Worm (Caenorhabditis elegans): Measurements from ENCODE around the gene plk-1.
A peak's percentile ranks its signal among the peaks of the same experiment; 100 is the strongest.

Gene plk-1

ce11 chrIII:8117155-8117554 lies 16.0 kb downstream of the plk-1 start:
- TF ChIP-seq mab-5 (tag; optimal IDR thresholded peaks at IDR 0.05) (no peak), ces-1 (GFP tag; optimal IDR thresholded peaks at IDR 0.05) (no peak), blmp-1 (tag; optimal IDR thresholded peaks at IDR 0.05) (no peak), elt-3 (tag; optimal IDR thresholded peaks at IDR 0.05) (no peak), ceh-83 (GFP tag; optimal IDR thresholded peaks at IDR 0.05) (no peak), drap-1 (GFP tag; optimal IDR thresholded peaks at IDR 0.05) (no peak), flh-1 (GFP tag; optimal IDR thresholded peaks at IDR 0.05) (no peak), nhr-237 (tag; optimal IDR thresholded peaks at IDR 0.05) (no peak), unc-62 (GFP tag; optimal IDR thresholded peaks at IDR 0.05) (no peak), ceh-43 (GFP tag; optimal IDR thresholded peaks at IDR 0.05) (no peak)

- TF ChIP-seq sem-2 (GFP tag; optimal IDR thresholded peaks at IDR 0.05), result no peak
- no peak for TF ChIP-seq unc-120 (tag; optimal IDR thresholded peaks at IDR 0.05; ENCODE audit: poor library complexity, severe bottlenecking)
- no peak for TF ChIP-seq ham-2 (GFP tag; optimal IDR thresholded peaks at IDR 0.05)
- TF ChIP-seq mls-2 (tag; optimal IDR thresholded peaks at IDR 0.05), result no peak
- TF ChIP-seq ceh-39 (tag; optimal IDR thresholded peaks at IDR 0.05), result no peak
- no peak for TF ChIP-seq nhr-12 (tag; optimal IDR thresholded peaks at IDR 0.05)
- no peak for TF ChIP-seq hlh-1 (tag; optimal IDR thresholded peaks at IDR 0.05)
- no peak for TF ChIP-seq nhr-237 (tag; optimal IDR thresholded peaks at IDR 0.05)
- TF ChIP-seq zip-8 (tag; optimal IDR thresholded peaks at IDR 0.05), result no peak
- no peak for TF ChIP-seq tbx-8 (GFP tag; optimal IDR thresholded peaks at IDR 0.05)
- TF ChIP-seq bed-3 (GFP tag; optimal IDR thresholded peaks at IDR 0.05), result no peak
- no peak for TF ChIP-seq nhr-28 (tag; optimal IDR thresholded peaks at IDR 0.05)
- no peak for TF ChIP-seq ceh-43 (GFP tag; optimal IDR thresholded peaks at IDR 0.05)
- TF ChIP-seq mab-5 (tag; optimal IDR thresholded peaks at IDR 0.05), result no peak
Measured at ce11 chrIII:8121132-8121531, 20.0 kb downstream of the plk-1 start, which contains the start of gene gei-8. TSS of gene gei-8 (minus strand) at chrIII:8121232.

ce11 chrIII:8121923-8122322 lies 20.8 kb downstream of the plk-1 start:
- TF ChIP-seq nhr-12 (tag; optimal IDR thresholded peaks at IDR 0.05), result no peak
- no peak for TF ChIP-seq ceh-43 (GFP tag; optimal IDR thresholded peaks at IDR 0.05)
- no peak for TF ChIP-seq snpc-4 (tag; optimal IDR thresholded peaks at IDR 0.05)
- TF ChIP-seq nhr-28 (tag; optimal IDR thresholded peaks at IDR 0.05), result no peak
- TF ChIP-seq hlh-1 (tag; optimal IDR thresholded peaks at IDR 0.05), result no peak
- no peak for TF ChIP-seq blmp-1 (tag; optimal IDR thresholded peaks at IDR 0.05)
- TF ChIP-seq nhr-2 (tag; optimal IDR thresholded peaks at IDR 0.05), result no peak
- no peak for TF ChIP-seq mls-2 (tag; optimal IDR thresholded peaks at IDR 0.05)
- no peak for TF ChIP-seq ham-2 (GFP tag; optimal IDR thresholded peaks at IDR 0.05)
- no peak for TF ChIP-seq drap-1 (GFP tag; optimal IDR thresholded peaks at IDR 0.05)
- TF ChIP-seq elt-1 (tag; optimal IDR thresholded peaks at IDR 0.05; ENCODE audit: borderline replicate concordance, insufficient read depth), result no peak
- TF ChIP-seq cnd-1 (tag; optimal IDR thresholded peaks at IDR 0.05), result no peak
- TF ChIP-seq zip-8 (tag; optimal IDR thresholded peaks at IDR 0.05), result no peak
- no peak for TF ChIP-seq M03D4.4 (tag; optimal IDR thresholded peaks at IDR 0.05)
- TF ChIP-seq pha-4 (tag; optimal IDR thresholded peaks at IDR 0.05), result no peak
- no peak for TF ChIP-seq lsy-2 (tag; optimal IDR thresholded peaks at IDR 0.05)
- no peak for TF ChIP-seq nhr-76 (tag; optimal IDR thresholded peaks at IDR 0.05)
- TF ChIP-seq bed-3 (GFP tag; optimal IDR thresholded peaks at IDR 0.05), result no peak
- no peak for TF ChIP-seq ceh-83 (GFP tag; optimal IDR thresholded peaks at IDR 0.05)
- no peak for TF ChIP-seq sptf-1 (tag; optimal IDR thresholded peaks at IDR 0.05)

ce11 chrIII:8124323-8124722 lies 23.2 kb downstream of the plk-1 start:
- no peak for TF ChIP-seq sem-2 (GFP tag; optimal IDR thresholded peaks at IDR 0.05)
- peak; percentile 30 for TF ChIP-seq unc-120 (tag; optimal IDR thresholded peaks at IDR 0.05; ENCODE audit: poor library complexity, severe bottlenecking)
- peak; percentile 5 for TF ChIP-seq hlh-1 (tag; optimal IDR thresholded peaks at IDR 0.05)
- peak; percentile 79 for TF ChIP-seq ces-1 (GFP tag; optimal IDR thresholded peaks at IDR 0.05)
- no peak for TF ChIP-seq M03D4.4 (tag; optimal IDR thresholded peaks at IDR 0.05)
- peak; percentile 52 for TF ChIP-seq nhr-237 (tag; optimal IDR thresholded peaks at IDR 0.05)
- TF ChIP-seq mls-2 (tag; optimal IDR thresholded peaks at IDR 0.05), result peak; percentile 48
- no peak for TF ChIP-seq pha-4 (tag; optimal IDR thresholded peaks at IDR 0.05)
- TF ChIP-seq unc-62 (GFP tag; optimal IDR thresholded peaks at IDR 0.05), result peak; percentile 18
- TF ChIP-seq lsy-2 (tag; optimal IDR thresholded peaks at IDR 0.05), result peak; percentile 34

ce11 chrIII:8125234-8125633 lies 24.1 kb downstream of the plk-1 start:
- no peak for TF ChIP-seq flh-1 (GFP tag; optimal IDR thresholded peaks at IDR 0.05)
- TF ChIP-seq blmp-1 (tag; optimal IDR thresholded peaks at IDR 0.05), result no peak
- TF ChIP-seq pha-4 (tag; optimal IDR thresholded peaks at IDR 0.05), result peak; percentile 48
- peak; percentile 90 for TF ChIP-seq unc-120 (tag; optimal IDR thresholded peaks at IDR 0.05; ENCODE audit: poor library complexity, severe bottlenecking)
- no peak for TF ChIP-seq ham-2 (GFP tag; optimal IDR thresholded peaks at IDR 0.05)
- TF ChIP-seq ceh-83 (GFP tag; optimal IDR thresholded peaks at IDR 0.05), result no peak
- no peak for TF ChIP-seq ceh-43 (GFP tag; optimal IDR thresholded peaks at IDR 0.05)
- TF ChIP-seq sem-2 (GFP tag; optimal IDR thresholded peaks at IDR 0.05), result no peak
- TF ChIP-seq mls-2 (tag; optimal IDR thresholded peaks at IDR 0.05), result no peak
- no peak for TF ChIP-seq nhr-12 (tag; optimal IDR thresholded peaks at IDR 0.05)
- TF ChIP-seq unc-62 (GFP tag; optimal IDR thresholded peaks at IDR 0.05), result peak; percentile 58
- TF ChIP-seq hlh-1 (tag; optimal IDR thresholded peaks at IDR 0.05), result no peak
- TF ChIP-seq sptf-1 (tag; optimal IDR thresholded peaks at IDR 0.05), result no peak
- peak; percentile 43 for TF ChIP-seq nhr-2 (tag; optimal IDR thresholded peaks at IDR 0.05)
- no peak for TF ChIP-seq elt-3 (tag; optimal IDR thresholded peaks at IDR 0.05)
- no peak for TF ChIP-seq elt-1 (tag; optimal IDR thresholded peaks at IDR 0.05; ENCODE audit: borderline replicate concordance, insufficient read depth)
- TF ChIP-seq drap-1 (GFP tag; optimal IDR thresholded peaks at IDR 0.05), result no peak
- TF ChIP-seq M03D4.4 (tag; optimal IDR thresholded peaks at IDR 0.05), result no peak
- no peak for TF ChIP-seq mep-1 (tag; optimal IDR thresholded peaks at IDR 0.05)
- TF ChIP-seq lsy-2 (tag; optimal IDR thresholded peaks at IDR 0.05), result peak; percentile 11
- no peak for TF ChIP-seq ceh-39 (tag; optimal IDR thresholded peaks at IDR 0.05)
- TF ChIP-seq nhr-237 (tag; optimal IDR thresholded peaks at IDR 0.05), result no peak
- TF ChIP-seq ces-1 (GFP tag; optimal IDR thresholded peaks at IDR 0.05), result peak; percentile 70
- no peak for TF ChIP-seq snpc-4 (tag; optimal IDR thresholded peaks at IDR 0.05)
- TF ChIP-seq nhr-28 (tag; optimal IDR thresholded peaks at IDR 0.05), result no peak
- TF ChIP-seq zip-8 (tag; optimal IDR thresholded peaks at IDR 0.05), result no peak
- TF ChIP-seq lin-13 (tag; optimal IDR thresholded peaks at IDR 0.05), result no peak
- TF ChIP-seq cnd-1 (tag; optimal IDR thresholded peaks at IDR 0.05), result no peak
- TF ChIP-seq ztf-11 (tag; optimal IDR thresholded peaks at IDR 0.05), result no peak
